Worm (Caenorhabditis elegans) whole organism, young adult: Measurements from ENCODE around the gene Y50D4B.1.
A peak's percentile ranks its signal among the peaks of the same experiment; 100 is the strongest.

Source experiments
- B0035.1 ChIP-seq: sonication (generic microtip); optimal IDR thresholded peaks from 2 replicates; lab custom pipeline; 2016; ENCODE audit warnings: missing genetic modification characterization, mild to moderate bottlenecking, missing compliant biosample characterization, missing genotype, missing genetic modification reagents
- B0336.3 ChIP-seq: fragments of 200-800 bp; sonication (Bioruptor generic); IDR thresholded peaks from 2 replicates; pipeline ENCODE4 v1.3.6; 2022; ENCODE audit warnings: missing genetic modification characterization, missing compliant biosample characterization
- C06A6.2 ChIP-seq: fragments of 200-800 bp; sonication (Bioruptor generic); conservative IDR thresholded peaks from 2 replicates; pipeline ENCODE4 v1.3.6; 2022; ENCODE audit warnings: missing genetic modification characterization, missing compliant biosample characterization
- F22D6.2 ChIP-seq: sonication (generic microtip); optimal IDR thresholded peaks from 2 replicates; lab custom pipeline; 2016; ENCODE audit warnings: mild to moderate bottlenecking, missing genetic modification characterization, missing compliant biosample characterization
- F33H1.4 ChIP-seq: fragments of 200-800 bp; sonication (Bioruptor generic); IDR thresholded peaks from 2 replicates; pipeline ENCODE4 v1.3.6; 2022; ENCODE audit warnings: missing genetic modification reagents, missing genetic modification characterization, missing compliant biosample characterization
- F39B2.1 ChIP-seq: fragments of 200-800 bp; sonication (Bioruptor generic); IDR thresholded peaks from 2 replicates; pipeline ENCODE4 v1.3.6; 2022; ENCODE audit warnings: missing genetic modification reagents, missing genetic modification characterization, missing compliant biosample characterization
- F49E8.2 ChIP-seq: sonication (generic microtip); optimal IDR thresholded peaks from 3 replicates; lab custom pipeline; 2017; ENCODE audit warnings: missing genetic modification characterization, mild to moderate bottlenecking, missing compliant biosample characterization, antibody characterized with exemption, moderate library complexity; ENCODE audit not compliant: insufficient read depth
- Y53G8AR.9 ChIP-seq: fragments of 200-800 bp; sonication (Bioruptor generic); conservative IDR thresholded peaks from 2 replicates; pipeline ENCODE4 v1.3.6; 2022; ENCODE audit warnings: missing genetic modification reagents, missing genetic modification characterization, missing compliant biosample characterization
- Y79H2A.3 ChIP-seq: fragments of 200-800 bp; sonication (Bioruptor generic); conservative IDR thresholded peaks from 2 replicates; pipeline ENCODE4 v1.3.6; 2022; ENCODE audit warnings: missing genetic modification reagents, missing genetic modification characterization, missing compliant biosample characterization
- akir-1 ChIP-seq: fragments of 200-800 bp; sonication (Bioruptor generic); optimal IDR thresholded peaks from 2 replicates; lab custom pipeline; 2018; ENCODE audit warnings: mild to moderate bottlenecking, missing genetic modification characterization, moderate library complexity, missing compliant biosample characterization
- ama-1 ChIP-seq, 3 experiments: fragments of 150-350 bp in 1 of 3; sonication (generic microtip) in 2 of 3; optimal IDR thresholded peaks; 2 replicates each; lab custom pipeline; 2014 to 2018; ENCODE audit warnings: missing biosample characterization in 2 of 3, missing genetic modification characterization in 2 of 3, missing genetic modification reagents in 2 of 3
- aptf-3 ChIP-seq: fragments of 200-800 bp; sonication (Bioruptor generic); IDR thresholded peaks from 2 replicates; pipeline ENCODE4 v1.3.6; 2022; ENCODE audit warnings: missing genetic modification characterization, missing compliant biosample characterization
- atf-7 ChIP-seq: sonication (generic microtip); optimal IDR thresholded peaks from 2 replicates; lab custom pipeline; 2017; ENCODE audit warnings: mild to moderate bottlenecking, missing genetic modification characterization, missing compliant biosample characterization
- athp-1 ChIP-seq: sonication (generic microtip); optimal IDR thresholded peaks from 2 replicates; lab custom pipeline; 2017; ENCODE audit warnings: mild to moderate bottlenecking, missing genetic modification characterization, missing compliant biosample characterization
- attf-6 ChIP-seq: fragments of 200-800 bp; sonication (Bioruptor generic); IDR thresholded peaks from 2 replicates; pipeline ENCODE4 v1.3.6; 2022; ENCODE audit warnings: missing genetic modification reagents, missing genetic modification characterization, missing compliant biosample characterization
- ccch-3 ChIP-seq: fragments of 200-800 bp; sonication (Bioruptor generic); optimal IDR thresholded peaks from 2 replicates; lab custom pipeline; 2018; ENCODE audit warnings: mild to moderate bottlenecking, missing genetic modification characterization, missing compliant biosample characterization
- cebp-1 ChIP-seq, 2 experiments: fragments of 200-800 bp in 1 of 2; sonication (Bioruptor generic) in 1 of 2; sonication (generic microtip) in 1 of 2; IDR thresholded peaks in 1 of 2; optimal IDR thresholded peaks in 1 of 2; 2 replicates each; pipeline versions ENCODE4 v1.3.6 to Lab custom; 2017 to 2022; ENCODE audit warnings: missing compliant biosample characterization in 2 of 2, missing genetic modification characterization in 2 of 2, mild to moderate bottlenecking in 1 of 2, missing genetic modification reagents in 1 of 2, moderate library complexity in 1 of 2
- ceh-40 ChIP-seq: fragments of 200-800 bp; sonication (Bioruptor generic); IDR thresholded peaks from 2 replicates; pipeline ENCODE4 v1.3.6; 2022; ENCODE audit warnings: missing genetic modification characterization, missing compliant biosample characterization
- chd-7 ChIP-seq: sonication (generic microtip); optimal IDR thresholded peaks from 2 replicates; lab custom pipeline; 2016; ENCODE audit warnings: mild to moderate bottlenecking, missing genetic modification characterization, moderate library complexity, missing compliant biosample characterization
- die-1 ChIP-seq: sonication (generic microtip); optimal IDR thresholded peaks from 2 replicates; lab custom pipeline; 2016; ENCODE audit warnings: missing genotype, mild to moderate bottlenecking, missing genetic modification characterization, missing compliant biosample characterization
- dox-1 ChIP-seq: fragments of 200-800 bp; sonication (Bioruptor generic); IDR thresholded peaks from 2 replicates; pipeline ENCODE4 v1.3.6; 2022; ENCODE audit warnings: missing genetic modification reagents, missing genetic modification characterization, missing compliant biosample characterization
- dpff-1 ChIP-seq: sonication (generic microtip); optimal IDR thresholded peaks from 2 replicates; lab custom pipeline; 2017; ENCODE audit warnings: mild to moderate bottlenecking, missing genetic modification characterization, missing compliant biosample characterization
- egl-18 ChIP-seq: fragments of 200-800 bp; sonication (Bioruptor generic); IDR thresholded peaks from 2 replicates; pipeline ENCODE4 v1.3.6; 2022; ENCODE audit warnings: missing genetic modification reagents, missing genetic modification characterization, missing compliant biosample characterization
- egrh-3 ChIP-seq: fragments of 200-800 bp; sonication (Bioruptor generic); IDR thresholded peaks from 2 replicates; pipeline ENCODE4 v1.3.6; 2022; ENCODE audit warnings: missing genetic modification reagents, missing genetic modification characterization, missing compliant biosample characterization
- gei-17 ChIP-seq: fragments of 200-800 bp; sonication (Bioruptor generic); optimal IDR thresholded peaks from 2 replicates; lab custom pipeline; 2018; ENCODE audit warnings: mild to moderate bottlenecking, missing genetic modification characterization, missing compliant biosample characterization
- hsf-1 ChIP-seq: fragments of 200-800 bp; sonication (Bioruptor generic); IDR thresholded peaks from 2 replicates; pipeline ENCODE4 v1.3.6; 2022; ENCODE audit warnings: missing genetic modification reagents, missing genetic modification characterization, missing compliant biosample characterization
- let-607 ChIP-seq, 2 experiments: fragments of 200-800 bp in 1 of 2; sonication (Bioruptor generic) in 1 of 2; sonication (generic microtip) in 1 of 2; optimal IDR thresholded peaks; 2 replicates each; lab custom pipeline; 2016 to 2018; ENCODE audit warnings: mild to moderate bottlenecking in 2 of 2, missing compliant biosample characterization in 2 of 2, missing genetic modification characterization in 2 of 2, moderate library complexity in 2 of 2, missing genotype in 1 of 2
- lin-35 ChIP-seq, 3 experiments: fragments of 150-350 bp in 2 of 3; sonication (generic microtip) in 1 of 3; optimal IDR thresholded peaks; 2 replicates each; lab custom pipeline; 2014 to 2018; ENCODE audit warnings: missing biosample characterization in 3 of 3, missing genetic modification characterization in 3 of 3, missing genetic modification reagents in 3 of 3
- lin-54 ChIP-seq: fragments of 200-800 bp; sonication (Bioruptor generic); optimal IDR thresholded peaks from 2 replicates; lab custom pipeline; 2018; ENCODE audit warnings: mild to moderate bottlenecking, missing genetic modification characterization, missing compliant biosample characterization
- madf-10 ChIP-seq: sonication (generic microtip); optimal IDR thresholded peaks from 2 replicates; lab custom pipeline; 2016; ENCODE audit warnings: mild to moderate bottlenecking, missing genetic modification characterization, missing compliant biosample characterization
- mel-28 ChIP-seq: sonication (generic microtip); optimal IDR thresholded peaks from 2 replicates; lab custom pipeline; 2016; ENCODE audit warnings: borderline replicate concordance, mild to moderate bottlenecking, missing genetic modification characterization, missing compliant biosample characterization
- mes-4 ChIP-seq: sonication (generic microtip); optimal IDR thresholded peaks from 2 replicates; lab custom pipeline; 2016; ENCODE audit warnings: missing genotype, missing genetic modification characterization, missing compliant biosample characterization
- nfya-2 ChIP-seq: fragments of 200-800 bp; sonication (Bioruptor generic); IDR thresholded peaks from 2 replicates; pipeline ENCODE4 v1.3.6; 2022; ENCODE audit warnings: missing genetic modification reagents, missing genetic modification characterization, missing compliant biosample characterization
- nfyb-1 ChIP-seq: fragments of 200-800 bp; sonication (Bioruptor generic); IDR thresholded peaks from 2 replicates; pipeline ENCODE4 v1.3.6; 2022; ENCODE audit warnings: missing genetic modification reagents, missing genetic modification characterization, missing compliant biosample characterization
- nhr-179 ChIP-seq: sonication (generic microtip); optimal IDR thresholded peaks from 2 replicates; lab custom pipeline; 2016; ENCODE audit warnings: mild to moderate bottlenecking, missing genetic modification characterization, missing compliant biosample characterization
- nhr-27 ChIP-seq: fragments of 200-800 bp; sonication (Bioruptor generic); optimal IDR thresholded peaks from 2 replicates; lab custom pipeline; 2018; ENCODE audit warnings: mild to moderate bottlenecking, missing genetic modification characterization, moderate library complexity, missing compliant biosample characterization
- pha-4 ChIP-seq: fragments of 150-350 bp; sonication (generic microtip); optimal IDR thresholded peaks from 2 replicates; lab custom pipeline; 2014; ENCODE audit warnings: missing biosample characterization, missing genetic modification reagents, missing genetic modification characterization
- rpc-1 ChIP-seq, 2 experiments: fragments of 150-350 bp in 1 of 2; sonication (generic microtip) in 1 of 2; optimal IDR thresholded peaks; 2 replicates each; lab custom pipeline; 2014 to 2018; ENCODE audit warnings: missing biosample characterization in 1 of 2, missing genetic modification characterization in 1 of 2, missing genetic modification reagents in 1 of 2, missing genotype in 1 of 2
- sdz-38 ChIP-seq: sonication (generic microtip); optimal IDR thresholded peaks from 2 replicates; lab custom pipeline; 2016; ENCODE audit warnings: missing genotype, missing genetic modification characterization, missing compliant biosample characterization
- snpc-4 ChIP-seq, 5 experiments: fragments of 150-350 bp in 1 of 5; sonication (generic microtip) in 4 of 5; optimal IDR thresholded peaks; 2 replicates each; lab custom pipeline; 2014 to 2018; ENCODE audit warnings: missing genetic modification characterization in 5 of 5, missing biosample characterization in 3 of 5, antibody characterized with exemption in 2 of 5, mild to moderate bottlenecking in 2 of 5, missing compliant biosample characterization in 2 of 5, missing genotype in 2 of 5, moderate library complexity in 2 of 5, missing genetic modification reagents in 1 of 5
- somi-1 ChIP-seq: fragments of 200-800 bp; sonication (Bioruptor generic); optimal IDR thresholded peaks from 2 replicates; lab custom pipeline; 2018; ENCODE audit warnings: mild to moderate bottlenecking, missing genetic modification characterization, missing compliant biosample characterization
- sptf-2 ChIP-seq: fragments of 200-800 bp; sonication (Bioruptor generic); optimal IDR thresholded peaks from 2 replicates; lab custom pipeline; 2018; ENCODE audit warnings: mild to moderate bottlenecking, missing genetic modification characterization, missing compliant biosample characterization
- tbp1 ChIP-seq: fragments of 200-800 bp; sonication (Bioruptor generic); optimal IDR thresholded peaks from 2 replicates; lab custom pipeline; 2018; ENCODE audit warnings: mild to moderate bottlenecking, missing genetic modification characterization, missing compliant biosample characterization
- unc-62 ChIP-seq: fragments of 150-350 bp; optimal IDR thresholded peaks from 2 replicates; lab custom pipeline; 2014; ENCODE audit warnings: missing biosample characterization, missing genetic modification reagents, missing genetic modification characterization
- zfh-2 ChIP-seq: fragments of 200-800 bp; sonication (Bioruptor generic); conservative IDR thresholded peaks from 2 replicates; pipeline ENCODE4 v1.3.6; 2022; ENCODE audit warnings: missing genetic modification reagents, missing genetic modification characterization, missing compliant biosample characterization
- ztf-18 ChIP-seq: sonication (generic microtip); optimal IDR thresholded peaks from 2 replicates; lab custom pipeline; 2016; ENCODE audit warnings: missing genotype, mild to moderate bottlenecking, missing genetic modification characterization, missing compliant biosample characterization

Y50D4B.1 gene

DNA sequence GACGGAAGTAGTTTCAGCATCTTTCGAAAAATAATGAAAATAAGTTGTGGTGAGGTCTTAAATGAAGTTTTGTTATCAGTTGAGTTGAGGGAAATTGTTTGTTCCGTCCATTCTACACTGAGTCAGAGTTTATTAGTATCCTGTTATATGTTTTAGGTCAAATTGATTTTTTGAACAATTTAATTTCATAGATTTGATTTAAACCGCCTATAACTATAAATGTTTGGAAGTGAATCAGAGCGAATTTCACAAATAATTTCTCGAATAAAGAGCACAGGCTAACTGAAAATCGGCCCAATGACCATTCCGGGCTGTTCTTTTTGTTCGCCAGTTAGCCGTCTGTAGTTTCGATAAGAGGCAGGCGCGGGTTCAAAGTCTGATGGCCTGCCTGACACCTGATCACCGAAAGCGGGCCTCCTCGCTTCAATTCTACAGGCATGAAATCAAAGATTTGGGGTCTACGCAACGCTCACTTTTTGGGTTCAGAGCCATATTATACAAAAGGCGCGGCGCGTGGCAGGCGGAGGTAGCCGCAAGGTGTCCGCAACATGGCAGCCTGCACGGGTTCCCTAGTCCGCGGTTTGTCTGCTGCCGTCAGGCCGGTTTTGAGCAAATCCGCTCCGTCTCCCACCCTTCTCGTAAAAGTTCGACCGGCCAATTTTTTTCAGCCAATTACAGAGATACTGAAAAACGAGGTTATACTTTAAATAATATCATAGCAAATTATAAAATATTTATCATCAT, 19.3 kb downstream of the Y50D4B.1 start, which contains the start of gene W07B8.4 (continued):
- TF ChIP-seq dpff-1 (no peak), atf-7 (tag; lab: Kevin White, UChicago) (peak; percentile 38), athp-1 (tag; lab: Kevin White, UChicago) (no peak), lin-54 (GFP tag; lab: Kevin White, UChicago) (no peak), hsf-1 (GFP tag; lab: Robert Waterston, UW) (no peak), F39B2.1 (no peak), cebp-1 (GFP tag; IDR thresholded peaks at IDR 0.05; lab: Robert Waterston, UW) (no peak), cebp-1 (tag; optimal IDR thresholded peaks at IDR 0.05; lab: Kevin White, UChicago) (peak; percentile 2), akir-1 (GFP tag; lab: Kevin White, UChicago) (no peak), mel-28 (tag; lab: Kevin White, UChicago) (no peak), ztf-18 (tag; lab: Kevin White, UChicago) (no peak), ceh-40 (peak; percentile 45; the same call in 1 of the 2 replicates), somi-1 (GFP tag; lab: Kevin White, UChicago) (no peak), let-607 (tag; optimal IDR thresholded peaks at IDR 0.05; lab: Kevin White, UChicago) (no peak), F33H1.4 (GFP tag; lab: Robert Waterston, UW) (no peak), snpc-4 (GFP tag; optimal IDR thresholded peaks at IDR 0.05; lab: Kevin White, UChicago) (no peak), snpc-4 (tag; optimal IDR thresholded peaks at IDR 0.05; lab: Kevin White, UChicago) (no peak), gei-17 (GFP tag; lab: Kevin White, UChicago) (no peak), attf-6 (GFP tag; lab: Robert Waterston, UW) (no peak), die-1 (tag; lab: Kevin White, UChicago) (no peak), dox-1 (no peak), Y53G8AR.9 (GFP tag; lab: Robert Waterston, UW) (peak; percentile 51; the same call in 1 of the 2 replicates), ccch-3 (no peak), nhr-179 (no peak), F22D6.2 (no peak), egl-18 (GFP tag; lab: Robert Waterston, UW) (no peak), C06A6.2 (GFP tag; lab: Robert Waterston, UW) (no peak), sdz-38 (tag; lab: Kevin White, UChicago) (no peak), rpc-1 (optimal IDR thresholded peaks at IDR 0.05; lab: Kevin White, UChicago) (no peak), rpc-1 (tag; optimal IDR thresholded peaks at IDR 0.05; lab: Kevin White, UChicago) (no peak), Y79H2A.3 (no peak), nhr-27 (tag; lab: Kevin White, UChicago) (no peak), egrh-3 (GFP tag; lab: Robert Waterston, UW) (no peak), nfyb-1 (GFP tag; lab: Robert Waterston, UW) (no peak), aptf-3 (GFP tag; lab: Robert Waterston, UW) (no peak), mes-4 (tag; lab: Kevin White, UChicago) (no peak), nfya-2 (no peak), tbp1 (no peak), zfh-2 (GFP tag; lab: Robert Waterston, UW) (0 out of 2 replicates have a peak, but pooled peaks have one; percentile 53), ama-1 (optimal IDR thresholded peaks at IDR 0.05; lab: Kevin White, UChicago) (no peak), ama-1 (GFP tag; optimal IDR thresholded peaks at IDR 0.05; lab: Kevin White, UChicago) (no peak), madf-10 (tag; lab: Kevin White, UChicago) (peak; percentile 20), pha-4 (tag; lab: Kevin White, UChicago) (no peak), sptf-2 (GFP tag; lab: Kevin White, UChicago) (no peak), lin-35 (GFP tag; optimal IDR thresholded peaks at IDR 0.05; lab: Kevin White, UChicago) (no peak), chd-7 (tag; lab: Kevin White, UChicago) (peak; percentile 4), F49E8.2 (tag; lab: Kevin White, UChicago) (no peak), B0035.1 (tag; lab: Kevin White, UChicago) (no peak), B0336.3 (GFP tag; lab: Robert Waterston, UW) (peak; percentile 42; the same call in 1 of the 2 replicates), unc-62 (GFP tag; lab: Kevin White, UChicago) (no peak)
